Worm (Caenorhabditis elegans): ENCODE data around the gene cyp-33C5.

DNA sequence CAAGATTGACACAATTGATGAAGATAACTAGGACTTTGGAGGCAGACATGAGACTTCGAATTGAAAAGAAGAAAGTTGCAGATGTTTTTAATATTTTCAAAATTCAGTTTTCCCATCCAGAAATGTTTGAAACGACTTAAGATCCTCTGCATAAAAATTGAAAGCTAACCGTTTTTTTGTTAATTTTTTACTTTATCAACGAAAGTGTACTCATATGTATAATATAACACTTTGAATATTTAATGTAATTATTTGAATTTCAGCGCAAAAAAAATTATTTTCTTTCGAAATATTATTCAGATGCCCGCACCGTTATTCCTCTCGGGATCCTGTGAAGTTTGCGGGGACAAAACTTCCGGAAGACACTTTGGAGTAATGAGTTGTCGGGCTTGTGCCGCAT lies 17.9 kb upstream of the cyp-33C5 start, which contains the start of gene nhr-18:
- TF ChIP-seq ceh-82 (tag; optimal IDR thresholded peaks at IDR 0.05) (no peak), daf-8 (GFP tag; IDR thresholded peaks at IDR 0.05) (no peak), F37D6.2 (tag; optimal IDR thresholded peaks at IDR 0.05) (no peak), hlh-30 (tag; optimal IDR thresholded peaks at IDR 0.05; ENCODE audit: insufficient read depth) (no peak), aly-2 (tag; optimal IDR thresholded peaks at IDR 0.05) (no peak), lsy-2 (tag; optimal IDR thresholded peaks at IDR 0.05) (no peak), F49E8.2 (tag; optimal IDR thresholded peaks at IDR 0.05; ENCODE audit: borderline replicate concordance) (no peak), F44E2.7 (GFP tag; IDR thresholded peaks at IDR 0.05) (no peak), nhr-76 (tag; optimal IDR thresholded peaks at IDR 0.05) (no peak)

All from whole organism, L4 larva.